Worm (Caenorhabditis elegans) whole organism, early embryonic: Measurements from ENCODE around the gene Y49E10.25.

Experiments used
- pes-1 ChIP-seq: fragments of 200-800 bp; sonication (Bioruptor generic); IDR thresholded peaks from 2 replicates; pipeline ENCODE4 v1.3.6; 2022; ENCODE audit warnings: missing genetic modification reagents, missing genetic modification characterization, missing compliant biosample characterization
- tra-4 ChIP-seq: sonication (generic microtip); optimal IDR thresholded peaks from 2 replicates; lab custom pipeline; 2017; ENCODE audit warnings: missing genetic modification characterization, missing compliant biosample characterization

ce11 chrIII:12468869-12469268 is 23.0 kb downstream of the Y49E10.25 start, which contains the start of gene Y49E10.29:
- TF ChIP-seq pes-1 (GFP tag; lab: Robert Waterston, UW) (no peak), tra-4 (tag; lab: Kevin White, UChicago) (no peak)
